Fruit fly (Drosophila melanogaster): Measurements from ENCODE around the gene Galphaf.

Galphaf gene

dm6 chr3L:16697069-16697468, 29.3 kb upstream of the Galphaf start (continued):
- TF ChIP-seq Ada2b (GFP tag; IDR thresholded peaks at IDR 0.05) (peak; percentile 32; the same call in 1 of the 2 replicates), CG1233 (GFP tag; optimal IDR thresholded peaks at IDR 0.05) (peak; percentile 16), Gug (GFP tag; IDR thresholded peaks at IDR 0.05) (no peak), da (GFP tag; optimal IDR thresholded peaks at IDR 0.05) (no peak), CG14667 (GFP tag; IDR thresholded peaks at IDR 0.05) (no peak), Nf-YC (tag; optimal IDR thresholded peaks at IDR 0.05) (no peak), Six4 (GFP tag; optimal IDR thresholded peaks at IDR 0.05) (no peak), ken (GFP tag; IDR thresholded peaks at IDR 0.05) (no peak), Myb (GFP tag; optimal IDR thresholded peaks at IDR 0.05) (no peak), trem (tag; optimal IDR thresholded peaks at IDR 0.05) (peak; percentile 6), Adf1 (GFP tag; IDR thresholded peaks at IDR 0.05) (no peak), Pdp1 (GFP tag; optimal IDR thresholded peaks at IDR 0.05) (no peak), Mrtf (GFP tag; IDR thresholded peaks at IDR 0.05) (no peak), CG10267 (tag; optimal IDR thresholded peaks at IDR 0.05) (peak; percentile 31), ssp (GFP tag; IDR thresholded peaks at IDR 0.05) (peak; percentile 46), gsb-n (tag; optimal IDR thresholded peaks at IDR 0.05) (peak; percentile 37), BtbVII (GFP tag; optimal IDR thresholded peaks at IDR 0.05) (peak; percentile 7), dmrt99B (tag; optimal IDR thresholded peaks at IDR 0.05) (peak; percentile 71), sd (tag; optimal IDR thresholded peaks at IDR 0.05) (no peak), hbn (GFP tag; IDR thresholded peaks at IDR 0.05; ENCODE audit: partially characterized antibody) (no peak), CG6254 (GFP tag; optimal IDR thresholded peaks at IDR 0.05) (no peak), CG10431 (GFP tag; optimal IDR thresholded peaks at IDR 0.05) (no peak), sima (GFP tag; optimal IDR thresholded peaks at IDR 0.05) (no peak), CG13123 (GFP tag; optimal IDR thresholded peaks at IDR 0.05) (no peak), CG17385 (GFP tag; optimal IDR thresholded peaks at IDR 0.05) (peak; percentile 37), seq (GFP tag; IDR thresholded peaks at IDR 0.05) (0 out of 2 replicates have a peak, but pooled peaks have one; percentile 22), cas (GFP tag; IDR thresholded peaks at IDR 0.05) (no peak), jigr1 (GFP tag; IDR thresholded peaks at IDR 0.05) (no peak), prd (optimal IDR thresholded peaks at IDR 0.05) (no peak), prd (GFP tag; IDR thresholded peaks at IDR 0.05) (peak; percentile 52; the same call in 1 of the 3 replicates), CG10565 (GFP tag; optimal IDR thresholded peaks at IDR 0.05) (no peak), row (GFP tag; IDR thresholded peaks at IDR 0.05) (peak; percentile 72), slou (GFP tag; optimal IDR thresholded peaks at IDR 0.05) (no peak), CG13424 (tag; optimal IDR thresholded peaks at IDR 0.05) (peak; percentile 39), CG7987 (GFP tag; optimal IDR thresholded peaks at IDR 0.05) (no peak), Stat92E (GFP tag; optimal IDR thresholded peaks at IDR 0.05) (no peak), CG7271 (tag; optimal IDR thresholded peaks at IDR 0.05) (no peak), tgo (GFP tag; IDR thresholded peaks at IDR 0.05) (peak; percentile 61; the same call in 2 of the 3 replicates), knrl (GFP tag; IDR thresholded peaks at IDR 0.05; ENCODE audit: partially characterized antibody) (no peak), CG7928 (GFP tag; optimal IDR thresholded peaks at IDR 0.05) (no peak), CG8765 (GFP tag; IDR thresholded peaks at IDR 0.05) (no peak), CG13775 (GFP tag; optimal IDR thresholded peaks at IDR 0.05) (no peak), maf-S (GFP tag; optimal IDR thresholded peaks at IDR 0.05) (no peak), Hsf (GFP tag; optimal IDR thresholded peaks at IDR 0.05) (no peak), usp (GFP tag; optimal IDR thresholded peaks at IDR 0.05) (no peak), stc (GFP tag; IDR thresholded peaks at IDR 0.05) (peak; percentile 54), kay (GFP tag; optimal IDR thresholded peaks at IDR 0.05) (no peak), CG30431 (GFP tag; optimal IDR thresholded peaks at IDR 0.05) (no peak), CG13624 (GFP tag; optimal IDR thresholded peaks at IDR 0.05) (no peak), CG31441 (GFP tag; IDR thresholded peaks at IDR 0.05) (peak; percentile 57), CG18764 (GFP tag; optimal IDR thresholded peaks at IDR 0.05) (peak; percentile 20), CG6272 (GFP tag; IDR thresholded peaks at IDR 0.05) (no peak; the same call in 1 of the 2 replicates)

Data from whole organism, embryonic.